Worm (Caenorhabditis elegans): ENCODE data around the gene F54E12.2.

The F54E12.2 gene

DNA sequence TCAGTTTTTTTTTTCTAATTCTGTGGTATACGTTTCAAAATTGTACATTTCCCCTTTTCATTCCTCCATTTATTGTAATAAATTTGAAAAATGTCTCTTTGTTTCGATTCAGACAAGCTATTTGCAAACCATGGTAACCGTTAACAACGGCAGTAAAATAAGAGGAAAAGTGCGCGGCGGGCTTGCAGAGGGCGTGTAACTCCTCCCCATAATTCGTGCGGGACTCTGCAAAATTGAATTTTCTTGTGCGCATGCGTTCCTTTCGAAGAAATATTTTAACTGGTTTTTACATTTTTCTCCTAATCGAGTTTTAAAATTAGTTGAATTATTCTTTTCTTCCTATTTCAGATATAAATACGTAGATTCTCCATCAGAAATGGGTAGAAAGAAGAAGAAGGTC is 26.4 kb downstream of the F54E12.2 start, which contains the start of gene znf-207:
Gene znf-207, plus strand, starts transcription at position 349 of the 400 bp plus-strand sequence.
- peak; percentile 43 for TF ChIP-seq F13H6.1 (tag; optimal IDR thresholded peaks at IDR 0.05)
- TF ChIP-seq nhr-11 (tag; optimal IDR thresholded peaks at IDR 0.05): no peak
- TF ChIP-seq dmd-4 (tag; optimal IDR thresholded peaks at IDR 0.05): no peak
- TF ChIP-seq lin-13 (GFP tag; optimal IDR thresholded peaks at IDR 0.05): peak; percentile 41
- no peak for TF ChIP-seq ama-1 (optimal IDR thresholded peaks at IDR 0.05)
- no peak for TF ChIP-seq skn-1 (tag; optimal IDR thresholded peaks at IDR 0.05)
- TF ChIP-seq blmp-1 (tag; optimal IDR thresholded peaks at IDR 0.05; ENCODE audit: insufficient read depth): no peak
- no peak for TF ChIP-seq ZK546.5 (tag; optimal IDR thresholded peaks at IDR 0.05)
- TF ChIP-seq nhr-10 (tag; optimal IDR thresholded peaks at IDR 0.05): no peak
- TF ChIP-seq fos-1 (tag; optimal IDR thresholded peaks at IDR 0.05): peak; percentile 4
- no peak for TF ChIP-seq ceh-16 (tag; optimal IDR thresholded peaks at IDR 0.05)
- TF ChIP-seq sma-3 (GFP tag; optimal IDR thresholded peaks at IDR 0.05): no peak
- TF ChIP-seq sma-9 (GFP tag; optimal IDR thresholded peaks at IDR 0.05): peak; percentile 27
- no peak for TF ChIP-seq sma-9 (tag; optimal IDR thresholded peaks at IDR 0.05)
- TF ChIP-seq snpc-4 (tag; optimal IDR thresholded peaks at IDR 0.05): no peak
- TF ChIP-seq ztf-1 (GFP tag; conservative IDR thresholded peaks at IDR 0.05): no peak
- TF ChIP-seq zag-1 (tag; optimal IDR thresholded peaks at IDR 0.05): no peak
- TF ChIP-seq nhr-77 (tag; optimal IDR thresholded peaks at IDR 0.05): no peak
- peak; percentile 57 for TF ChIP-seq C34F6.9 (tag; optimal IDR thresholded peaks at IDR 0.05)
- TF ChIP-seq unc-62 (GFP tag; optimal IDR thresholded peaks at IDR 0.05): no peak
- TF ChIP-seq gmeb-1 (tag; optimal IDR thresholded peaks at IDR 0.05): no peak
- peak; percentile 6 for TF ChIP-seq crh-2 (tag; optimal IDR thresholded peaks at IDR 0.05)
- peak in 1 of 2 experiments; percentile 49 for TF ChIP-seq lsy-2 (tag; optimal IDR thresholded peaks at IDR 0.05)
- no peak for TF ChIP-seq nhr-6 (tag; optimal IDR thresholded peaks at IDR 0.05)
- no peak for TF ChIP-seq sem-4 (tag; optimal IDR thresholded peaks at IDR 0.05)
- no peak for TF ChIP-seq lin-11 (tag; optimal IDR thresholded peaks at IDR 0.05)
- TF ChIP-seq nhr-21 (tag; optimal IDR thresholded peaks at IDR 0.05): no peak
- TF ChIP-seq nhr-129 (tag; optimal IDR thresholded peaks at IDR 0.05): peak; percentile 43
- no peak for TF ChIP-seq mab-5 (tag; optimal IDR thresholded peaks at IDR 0.05)
- TF ChIP-seq ztf-4 (tag; optimal IDR thresholded peaks at IDR 0.05): no peak
- no peak for TF ChIP-seq peb-1 (tag; optimal IDR thresholded peaks at IDR 0.05)
- TF ChIP-seq elt-3 (tag; optimal IDR thresholded peaks at IDR 0.05): no peak
- peak; percentile 56 for TF ChIP-seq unc-55 (GFP tag; optimal IDR thresholded peaks at IDR 0.05)
- TF ChIP-seq mdl-1 (tag; optimal IDR thresholded peaks at IDR 0.05): no peak

DNA sequence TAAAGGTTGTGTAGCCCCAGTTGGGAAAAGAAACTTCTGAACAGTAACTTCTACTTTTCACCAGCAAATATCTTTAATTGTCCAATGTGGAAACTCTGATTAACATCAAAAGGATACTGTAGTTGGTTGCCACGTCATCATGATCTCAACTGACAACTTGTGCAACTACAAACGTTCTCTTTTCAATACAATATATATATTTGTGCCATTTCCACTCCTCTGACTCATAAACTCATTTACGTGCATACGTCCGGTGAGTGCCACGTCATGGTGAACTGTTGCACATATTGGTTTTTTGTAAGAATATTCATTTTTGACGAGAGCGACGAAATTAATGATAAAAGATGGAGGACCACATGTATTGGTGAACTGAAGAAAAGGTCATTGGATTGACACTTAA is 29.2 kb downstream of the F54E12.2 start:
- TF ChIP-seq lsy-2 (tag; optimal IDR thresholded peaks at IDR 0.05): no peak

DNA sequence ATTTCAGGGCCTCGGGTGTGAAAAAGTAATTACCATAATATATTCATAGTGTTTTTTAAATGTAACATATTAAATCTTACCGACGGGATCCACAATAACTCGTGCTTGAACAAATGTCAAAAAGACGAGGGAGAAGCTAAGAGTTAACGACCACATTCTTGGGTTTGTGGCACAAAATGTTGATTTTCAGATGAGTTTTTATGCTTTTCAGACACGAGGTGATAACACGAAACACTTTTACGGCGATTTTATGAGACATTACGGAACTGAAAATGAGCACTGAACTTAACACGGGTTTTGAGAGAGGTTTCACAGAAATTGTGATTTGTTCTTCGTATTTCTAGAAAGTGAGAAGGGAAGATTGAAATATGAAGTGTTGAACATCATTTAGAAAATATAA is 30.4 kb downstream of the F54E12.2 start, which contains the start of gene B0035.13:
Gene B0035.13, minus strand, starts transcription at position 173 of the 400 bp plus-strand sequence.
- no peak for TF ChIP-seq nhr-237 (tag; optimal IDR thresholded peaks at IDR 0.05)
- TF ChIP-seq elt-3 (tag; optimal IDR thresholded peaks at IDR 0.05): no peak
- no peak for TF ChIP-seq nhr-77 (tag; optimal IDR thresholded peaks at IDR 0.05)
- TF ChIP-seq fos-1 (tag; optimal IDR thresholded peaks at IDR 0.05): peak; percentile 10

DNA sequence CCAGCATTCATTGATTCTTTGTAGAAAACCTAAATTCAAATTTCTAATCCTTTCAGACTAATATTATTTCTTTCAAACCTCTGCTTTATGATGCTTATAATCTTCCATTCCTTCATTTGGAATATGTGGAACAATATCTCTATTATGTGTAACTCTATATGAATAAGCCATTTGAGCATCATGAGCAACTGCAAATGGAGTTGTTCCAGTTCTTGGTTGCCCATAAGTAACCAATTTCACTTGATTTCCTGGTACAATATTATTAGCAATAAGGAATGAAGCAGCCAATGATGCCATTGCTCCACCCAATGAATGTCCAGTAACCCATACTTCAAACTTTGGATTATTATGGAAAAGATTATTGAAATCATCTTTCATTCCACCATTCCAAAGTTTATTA is 32.0 kb downstream of the F54E12.2 start:
- no peak for TF ChIP-seq mab-5 (tag; optimal IDR thresholded peaks at IDR 0.05)
- no peak for TF ChIP-seq gmeb-1 (tag; optimal IDR thresholded peaks at IDR 0.05)
- TF ChIP-seq ceh-16 (tag; optimal IDR thresholded peaks at IDR 0.05): no peak
- no peak for TF ChIP-seq lin-39 (tag; optimal IDR thresholded peaks at IDR 0.05)
- no peak for TF ChIP-seq mdl-1 (tag; optimal IDR thresholded peaks at IDR 0.05)
- no peak for TF ChIP-seq nhr-11 (tag; optimal IDR thresholded peaks at IDR 0.05)
